Fruit fly (Drosophila melanogaster) S2 (cell line): ENCODE results near the gene Josd.

ENCODE experiments used
- CG8478 ChIP-seq: fragments of >200 bp; optimal IDR thresholded peaks from 2 replicates; lab custom pipeline; 2018
- CTCF ChIP-seq, 2 experiments: fragments of >200 bp; optimal IDR thresholded peaks; 2 replicates each; lab custom pipeline; 2018

dm6 chrX:6303675-6304074, 42.7 kb downstream of the Josd start, which contains the start of gene CG3823:
- no peak for TF ChIP-seq CG8478 (lab: Kevin White, UChicago)
- TF ChIP-seq CTCF (optimal IDR thresholded peaks at IDR 0.05; lab: Kevin White, UChicago): no peak
